Fruit fly (Drosophila melanogaster): ENCODE data around the gene TotF.
A peak's percentile ranks its signal among the peaks of the same experiment; 100 is the strongest.

TotF gene

DNA sequence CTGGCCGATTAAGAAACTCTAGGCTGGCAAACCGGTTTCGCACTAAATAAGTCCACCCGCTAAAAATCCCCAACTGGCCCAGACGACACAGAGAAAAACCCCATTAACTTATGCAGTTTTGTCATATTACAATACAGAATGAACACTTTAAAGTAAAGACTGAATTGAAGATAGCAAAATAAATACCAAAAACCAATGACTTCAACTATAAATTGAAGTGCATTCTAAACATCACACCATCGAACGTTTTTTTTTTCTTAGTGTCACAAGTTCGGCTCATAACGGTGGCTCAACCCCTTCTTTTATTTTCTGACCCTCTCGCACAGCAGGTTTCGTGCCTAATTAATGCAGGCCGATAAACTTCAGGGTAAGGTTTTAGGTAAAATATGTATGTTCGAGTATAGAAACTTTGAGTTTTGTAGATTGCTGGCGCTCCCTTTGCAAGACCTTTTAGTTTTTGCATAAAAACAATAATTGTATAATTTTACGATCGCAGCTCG, 29.2 kb upstream of the TotF start (continued):
- TF ChIP-seq CG6683 (GFP tag; optimal IDR thresholded peaks at IDR 0.05): peak; percentile 33
- TF ChIP-seq CG8765 (GFP tag; IDR thresholded peaks at IDR 0.05): peak; percentile 76
- peak in 1 of 2 experiments; percentile 11 for TF ChIP-seq insv (GFP tag; optimal IDR thresholded peaks at IDR 0.05)
- peak; percentile 58 for TF ChIP-seq CG10654 (GFP tag; optimal IDR thresholded peaks at IDR 0.05)
- no peak for TF ChIP-seq mirr (GFP tag; optimal IDR thresholded peaks at IDR 0.05)
- peak; percentile 71 for TF ChIP-seq CG10462 (GFP tag; optimal IDR thresholded peaks at IDR 0.05)
- TF ChIP-seq sob (GFP tag; IDR thresholded peaks at IDR 0.05): peak; percentile 94
- no peak for TF ChIP-seq CG1832 (GFP tag; optimal IDR thresholded peaks at IDR 0.05)
- TF ChIP-seq Ets97D (GFP tag; optimal IDR thresholded peaks at IDR 0.05): no peak
- TF ChIP-seq cwo (GFP tag; optimal IDR thresholded peaks at IDR 0.05): peak; percentile 72
- peak; percentile 83 for TF ChIP-seq shn (GFP tag; optimal IDR thresholded peaks at IDR 0.05)
- TF ChIP-seq unc-4 (GFP tag; IDR thresholded peaks at IDR 0.05; ENCODE audit: partially characterized antibody): no peak
- TF ChIP-seq Hmr (GFP tag; optimal IDR thresholded peaks at IDR 0.05): peak; percentile 85
- TF ChIP-seq az2 (GFP tag; optimal IDR thresholded peaks at IDR 0.05): peak; percentile 85
- TF ChIP-seq fd102C (GFP tag; optimal IDR thresholded peaks at IDR 0.05): no peak
- TF ChIP-seq Jarid2 (GFP tag; optimal IDR thresholded peaks at IDR 0.05): peak; percentile 46
- TF ChIP-seq E2f2 (GFP tag; IDR thresholded peaks at IDR 0.05): peak; percentile 70
- TF ChIP-seq Nf-YC (tag; optimal IDR thresholded peaks at IDR 0.05): peak; percentile 37
- peak; percentile 79 for TF ChIP-seq phol (tag; optimal IDR thresholded peaks at IDR 0.05)
- peak; percentile 91 for TF ChIP-seq CG14014 (GFP tag; IDR thresholded peaks at IDR 0.05)
- TF ChIP-seq Oli (tag; optimal IDR thresholded peaks at IDR 0.05): peak; percentile 85
- TF ChIP-seq CG12391 (tag; optimal IDR thresholded peaks at IDR 0.05): peak; percentile 86
- peak; percentile 85 for TF ChIP-seq Dip3 (GFP tag; optimal IDR thresholded peaks at IDR 0.05)
- TF ChIP-seq klu (GFP tag; IDR thresholded peaks at IDR 0.05): peak; percentile 97
- TF ChIP-seq MTF-1 (GFP tag; optimal IDR thresholded peaks at IDR 0.05; ENCODE audit: borderline replicate concordance): peak; percentile 7
- TF ChIP-seq Ada2b (GFP tag; IDR thresholded peaks at IDR 0.05): peak; percentile 93
- peak; percentile 63 for TF ChIP-seq trh (GFP tag; optimal IDR thresholded peaks at IDR 0.05)
- TF ChIP-seq Hr51 (GFP tag; optimal IDR thresholded peaks at IDR 0.05): peak; percentile 84 to 86
- no peak for TF ChIP-seq Bgb (GFP tag; IDR thresholded peaks at IDR 0.05; ENCODE audit: partially characterized antibody)
- no peak for TF ChIP-seq Hr39 (optimal IDR thresholded peaks at IDR 0.05)
- peak; percentile 86 for TF ChIP-seq toy (GFP tag; IDR thresholded peaks at IDR 0.05)
- peak; percentile 60 for TF ChIP-seq Spps (tag; optimal IDR thresholded peaks at IDR 0.05)
- peak; percentile 80 for TF ChIP-seq CG8388 (GFP tag; optimal IDR thresholded peaks at IDR 0.05)
- TF ChIP-seq sc (optimal IDR thresholded peaks at IDR 0.05): no peak
- peak; percentile 60 for TF ChIP-seq sc (GFP tag; optimal IDR thresholded peaks at IDR 0.05)
- TF ChIP-seq HHEX (GFP tag; optimal IDR thresholded peaks at IDR 0.05): peak; percentile 80
- peak; percentile 28 for TF ChIP-seq zf30C (GFP tag; optimal IDR thresholded peaks at IDR 0.05)
- no peak for TF ChIP-seq Hey (tag; optimal IDR thresholded peaks at IDR 0.05)
- TF ChIP-seq caup (GFP tag; optimal IDR thresholded peaks at IDR 0.05; ENCODE audit: severe bottlenecking): peak; percentile 49
- peak; percentile 77 for TF ChIP-seq CG18764 (GFP tag; optimal IDR thresholded peaks at IDR 0.05)
- peak; percentile 45; the same call in 1 of the 3 replicates for TF ChIP-seq sr (GFP tag; IDR thresholded peaks at IDR 0.05)
- TF ChIP-seq MESR4 (GFP tag; optimal IDR thresholded peaks at IDR 0.05): no peak
- no peak for TF ChIP-seq Tbp (GFP tag; optimal IDR thresholded peaks at IDR 0.05)
- peak; percentile 56 for TF ChIP-seq zen (tag; optimal IDR thresholded peaks at IDR 0.05)
- TF ChIP-seq Dbx (GFP tag; IDR thresholded peaks at IDR 0.05): peak; percentile 96
- TF ChIP-seq Taf1 (GFP tag; IDR thresholded peaks at IDR 0.05): peak; percentile 76
- TF ChIP-seq aop (GFP tag; IDR thresholded peaks at IDR 0.05): peak; percentile 54; the same call in 1 of the 2 replicates
- peak; percentile 85 for TF ChIP-seq CG13424 (tag; optimal IDR thresholded peaks at IDR 0.05)
- TF ChIP-seq Med (GFP tag): peak; percentile 85
- TF ChIP-seq CG6791 (GFP tag; IDR thresholded peaks at IDR 0.05; ENCODE audit: partially characterized antibody): no peak

Data from whole organism, embryonic.